Worm (Caenorhabditis elegans) whole organism, L4 larva: ENCODE measurements around the gene Y53G8AL.3.

Source experiments
- F10B5.3 ChIP-seq: sonication (generic microtip); optimal IDR thresholded peaks from 2 replicates; lab custom pipeline; 2016; ENCODE audit warnings: mild to moderate bottlenecking, missing genetic modification characterization, missing compliant biosample characterization
- F37D6.2 ChIP-seq: sonication (generic microtip); optimal IDR thresholded peaks from 2 replicates; lab custom pipeline; 2016; ENCODE audit warnings: mild to moderate bottlenecking, missing genetic modification characterization, missing compliant biosample characterization
- T26A8.4 ChIP-seq: fragments of 200-800 bp; sonication (Bioruptor generic); IDR thresholded peaks from 2 replicates; pipeline ENCODE4 v1.3.6; 2022; ENCODE audit warnings: missing genetic modification characterization, missing compliant biosample characterization
- Y105C5A.15 ChIP-seq: fragments of 200-800 bp; sonication (Bioruptor generic); IDR thresholded peaks from 2 replicates; pipeline ENCODE4 v1.3.6; 2022; ENCODE audit warnings: missing genetic modification characterization, missing compliant biosample characterization
- Y48G9A.11 ChIP-seq: fragments of 200-800 bp; sonication (Bioruptor generic); IDR thresholded peaks from 2 replicates; pipeline ENCODE4 v1.3.6; 2022; ENCODE audit warnings: missing genetic modification reagents, missing genetic modification characterization, missing compliant biosample characterization
- arid-1 ChIP-seq: fragments of 200-800 bp; sonication (Bioruptor generic); conservative IDR thresholded peaks from 2 replicates; pipeline ENCODE4 v1.3.6; 2022; ENCODE audit warnings: missing genetic modification reagents, missing genetic modification characterization, missing compliant biosample characterization
- attf-4 ChIP-seq: sonication (generic microtip); optimal IDR thresholded peaks from 3 replicates; lab custom pipeline; 2017; ENCODE audit warnings: missing biosample characterization, missing genetic modification characterization
- ceh-28 ChIP-seq: fragments of 150-350 bp; optimal IDR thresholded peaks from 2 replicates; lab custom pipeline; 2014; ENCODE audit warnings: missing biosample characterization, missing genetic modification reagents, missing genetic modification characterization
- ceh-62 ChIP-seq: sonication (generic microtip); optimal IDR thresholded peaks from 2 replicates; lab custom pipeline; 2017; ENCODE audit warnings: missing biosample characterization, missing genetic modification characterization
- ceh-82 ChIP-seq: sonication (generic microtip); optimal IDR thresholded peaks from 2 replicates; lab custom pipeline; 2017; ENCODE audit warnings: missing biosample characterization, missing genetic modification characterization
- ces-1 ChIP-seq: fragments of 150-350 bp; sonication (generic microtip); optimal IDR thresholded peaks from 4 replicates; lab custom pipeline; 2014; ENCODE audit warnings: missing biosample characterization, missing genetic modification reagents, missing genetic modification characterization
- cey-2 ChIP-seq: sonication (generic microtip); optimal IDR thresholded peaks from 3 replicates; lab custom pipeline; 2017; ENCODE audit warnings: missing genetic modification characterization, mild to moderate bottlenecking, missing compliant biosample characterization, antibody characterized with exemption, borderline replicate concordance; ENCODE audit not compliant: insufficient read depth
- ctbp-1 ChIP-seq: fragments of 200-800 bp; sonication (Bioruptor generic); IDR thresholded peaks from 2 replicates; pipeline ENCODE4 v1.3.6; 2022; ENCODE audit warnings: missing genetic modification reagents, missing genetic modification characterization, missing compliant biosample characterization
- daf-12 ChIP-seq: fragments of 150-350 bp; optimal IDR thresholded peaks from 2 replicates; lab custom pipeline; 2014; ENCODE audit warnings: missing biosample characterization, missing genetic modification reagents, missing genetic modification characterization
- daf-16 ChIP-seq, 3 experiments: sonication (generic microtip); optimal IDR thresholded peaks; 2 replicates each; lab custom pipeline; 2016 to 2017; ENCODE audit warnings: missing genetic modification characterization in 3 of 3, missing genetic modification reagents in 3 of 3, mild to moderate bottlenecking in 2 of 3, missing compliant biosample characterization in 2 of 3, missing biosample characterization in 1 of 3, moderate library complexity in 1 of 3
- daf-19 ChIP-seq: fragments of 200-800 bp; sonication (Bioruptor generic); conservative IDR thresholded peaks from 2 replicates; pipeline ENCODE4 v1.3.6; 2022; ENCODE audit warnings: missing genetic modification characterization, missing compliant biosample characterization
- daf-8 ChIP-seq: fragments of 200-800 bp; sonication (Bioruptor generic); IDR thresholded peaks from 2 replicates; pipeline ENCODE4 v1.3.6; 2022; ENCODE audit warnings: missing genetic modification characterization, missing compliant biosample characterization
- dmd-8 ChIP-seq: fragments of 200-800 bp; sonication (Bioruptor generic); IDR thresholded peaks from 2 replicates; pipeline ENCODE4 v1.3.6; 2022; ENCODE audit warnings: missing genetic modification characterization, missing compliant biosample characterization
- dmd-9 ChIP-seq: fragments of 200-800 bp; sonication (Bioruptor generic); IDR thresholded peaks from 2 replicates; pipeline ENCODE4 v1.3.6; 2022; ENCODE audit warnings: missing genetic modification reagents, missing genetic modification characterization, missing compliant biosample characterization
- dpl-1 ChIP-seq: fragments of 150-350 bp; optimal IDR thresholded peaks from 2 replicates; lab custom pipeline; 2014; ENCODE audit warnings: missing biosample characterization, missing genetic modification reagents, missing genetic modification characterization
- dve-1 ChIP-seq: sonication (generic microtip); optimal IDR thresholded peaks from 2 replicates; lab custom pipeline; 2017; ENCODE audit warnings: antibody characterized with exemption, mild to moderate bottlenecking, missing genetic modification characterization, missing compliant biosample characterization; ENCODE audit not compliant: insufficient read depth
- lin-1 ChIP-seq: fragments of 200-800 bp; sonication (Bioruptor generic); IDR thresholded peaks from 2 replicates; pipeline ENCODE4 v1.3.6; 2022; ENCODE audit warnings: missing genetic modification reagents, missing genetic modification characterization, missing compliant biosample characterization
- lin-13 ChIP-seq: fragments of 150-350 bp; optimal IDR thresholded peaks from 2 replicates; lab custom pipeline; 2014; ENCODE audit warnings: missing biosample characterization, missing genetic modification reagents, missing genetic modification characterization
- lin-29 ChIP-seq: fragments of 200-800 bp; sonication (Bioruptor generic); IDR thresholded peaks from 2 replicates; pipeline ENCODE4 v1.3.6; 2022; ENCODE audit warnings: missing genetic modification reagents, missing genetic modification characterization, missing compliant biosample characterization
- lin-38 ChIP-seq: fragments of 200-800 bp; sonication (Bioruptor generic); IDR thresholded peaks from 2 replicates; pipeline ENCODE4 v1.3.6; 2022; ENCODE audit warnings: missing genetic modification reagents, missing genetic modification characterization, missing compliant biosample characterization
- lin-39 ChIP-seq: fragments of 150-350 bp; optimal IDR thresholded peaks from 2 replicates; lab custom pipeline; 2014; ENCODE audit warnings: missing biosample characterization, missing genetic modification reagents, missing genetic modification characterization
- lir-3 ChIP-seq: sonication (generic microtip); optimal IDR thresholded peaks from 2 replicates; lab custom pipeline; 2016; ENCODE audit warnings: mild to moderate bottlenecking, missing genetic modification characterization, missing compliant biosample characterization
- madf-5 ChIP-seq, 2 experiments: fragments of 200-800 bp; sonication (Bioruptor generic); IDR thresholded peaks; 2 replicates each; pipeline ENCODE4 v1.3.6; 2022; ENCODE audit warnings: missing compliant biosample characterization in 2 of 2, missing genetic modification characterization in 2 of 2
- mdl-1 ChIP-seq, 2 experiments: fragments of 150-350 bp in 1 of 2; sonication (generic microtip) in 1 of 2; optimal IDR thresholded peaks; 2 replicates each; lab custom pipeline; 2014 to 2017; ENCODE audit warnings: missing biosample characterization in 2 of 2, missing genetic modification characterization in 2 of 2
- mdt-29 ChIP-seq: fragments of 200-800 bp; sonication (Bioruptor generic); IDR thresholded peaks from 2 replicates; pipeline ENCODE4 v1.3.6; 2022; ENCODE audit warnings: missing genetic modification reagents, missing genetic modification characterization, missing compliant biosample characterization
- nhr-102 ChIP-seq: sonication (generic microtip); optimal IDR thresholded peaks from 2 replicates; lab custom pipeline; 2016; ENCODE audit warnings: mild to moderate bottlenecking, missing genetic modification characterization, moderate library complexity, missing compliant biosample characterization
- nhr-11 ChIP-seq: fragments of 150-350 bp; optimal IDR thresholded peaks from 2 replicates; lab custom pipeline; 2014; ENCODE audit warnings: missing biosample characterization, missing genetic modification characterization
- nhr-237 ChIP-seq: sonication (generic microtip); optimal IDR thresholded peaks from 2 replicates; lab custom pipeline; 2017; ENCODE audit warnings: missing biosample characterization, missing genetic modification characterization
- nhr-25 ChIP-seq: sonication (generic microtip); optimal IDR thresholded peaks from 2 replicates; lab custom pipeline; 2017; ENCODE audit warnings: missing genetic modification characterization, mild to moderate bottlenecking, missing compliant biosample characterization, antibody characterized with exemption, moderate library complexity, borderline replicate concordance; ENCODE audit not compliant: insufficient read depth
- nhr-28 ChIP-seq: fragments of 150-350 bp; optimal IDR thresholded peaks from 2 replicates; lab custom pipeline; 2014; ENCODE audit warnings: missing biosample characterization, missing genetic modification characterization
- nhr-6 ChIP-seq: fragments of 150-350 bp; optimal IDR thresholded peaks from 2 replicates; lab custom pipeline; 2014; ENCODE audit warnings: missing biosample characterization, missing genetic modification characterization
- nhr-76 ChIP-seq: fragments of 150-350 bp; optimal IDR thresholded peaks from 2 replicates; lab custom pipeline; 2014; ENCODE audit warnings: missing biosample characterization, missing genetic modification characterization
- pha-4 ChIP-seq, 2 experiments: fragments of 150-350 bp in 1 of 2; fragments of 200-800 bp in 1 of 2; sonication (Bioruptor generic) in 1 of 2; IDR thresholded peaks in 1 of 2; optimal IDR thresholded peaks in 1 of 2; 2 replicates each; pipeline versions ENCODE4 v1.3.6 to Lab custom; 2014 to 2022; ENCODE audit warnings: missing genetic modification characterization in 2 of 2, missing genetic modification reagents in 2 of 2, missing biosample characterization in 1 of 2, missing compliant biosample characterization in 1 of 2
- php-3 ChIP-seq: fragments of 200-800 bp; sonication (Bioruptor generic); IDR thresholded peaks from 2 replicates; pipeline ENCODE4 v1.3.6; 2022; ENCODE audit warnings: missing genetic modification reagents, missing genetic modification characterization, missing compliant biosample characterization
- rbr-2 ChIP-seq: sonication (generic microtip); optimal IDR thresholded peaks from 2 replicates; lab custom pipeline; 2016; ENCODE audit warnings: missing genotype, missing genetic modification characterization, missing compliant biosample characterization
- saeg-2 ChIP-seq: fragments of 200-800 bp; sonication (Bioruptor generic); IDR thresholded peaks from 2 replicates; pipeline ENCODE4 v1.3.6; 2022; ENCODE audit warnings: missing genetic modification reagents, missing genetic modification characterization, missing compliant biosample characterization
- sdz-12 ChIP-seq: fragments of 200-800 bp; sonication (Bioruptor generic); optimal IDR thresholded peaks from 2 replicates; lab custom pipeline; 2018; ENCODE audit warnings: mild to moderate bottlenecking, missing genetic modification characterization, missing compliant biosample characterization
- snpc-4 ChIP-seq: fragments of 150-350 bp; optimal IDR thresholded peaks from 2 replicates; lab custom pipeline; 2014; ENCODE audit warnings: missing biosample characterization, missing genetic modification characterization
- spr-3 ChIP-seq: fragments of 200-800 bp; sonication (Bioruptor generic); optimal IDR thresholded peaks from 2 replicates; lab custom pipeline; 2018; ENCODE audit warnings: mild to moderate bottlenecking, missing genetic modification characterization, missing compliant biosample characterization
- tra-1 ChIP-seq: fragments of 200-800 bp; sonication (Bioruptor generic); IDR thresholded peaks from 2 replicates; pipeline ENCODE4 v1.3.6; 2022; ENCODE audit warnings: missing genetic modification reagents, missing genetic modification characterization, missing compliant biosample characterization
- unc-39 ChIP-seq: sonication (generic microtip); optimal IDR thresholded peaks from 2 replicates; lab custom pipeline; 2017; ENCODE audit warnings: missing biosample characterization, missing genetic modification characterization
- unc-62 ChIP-seq, 3 experiments: fragments of 150-350 bp in 1 of 3; sonication (generic microtip); optimal IDR thresholded peaks in 2 of 3; peaks in 1 of 3; 1 replicate in 1 of 3; 2 replicates in 2 of 3; lab custom pipeline; 2014 to 2017; ENCODE audit warnings: missing biosample characterization in 3 of 3, missing genetic modification characterization in 3 of 3, missing genetic modification reagents in 3 of 3, missing genotype in 1 of 3
- ztf-11 ChIP-seq: fragments of 150-350 bp; optimal IDR thresholded peaks from 2 replicates; lab custom pipeline; 2014; ENCODE audit warnings: missing biosample characterization, missing genetic modification characterization
- ztf-7 ChIP-seq: fragments of 150-350 bp; optimal IDR thresholded peaks from 2 replicates; lab custom pipeline; 2014; ENCODE audit warnings: missing biosample characterization, missing genetic modification characterization

The Y53G8AL.3 gene

DNA sequence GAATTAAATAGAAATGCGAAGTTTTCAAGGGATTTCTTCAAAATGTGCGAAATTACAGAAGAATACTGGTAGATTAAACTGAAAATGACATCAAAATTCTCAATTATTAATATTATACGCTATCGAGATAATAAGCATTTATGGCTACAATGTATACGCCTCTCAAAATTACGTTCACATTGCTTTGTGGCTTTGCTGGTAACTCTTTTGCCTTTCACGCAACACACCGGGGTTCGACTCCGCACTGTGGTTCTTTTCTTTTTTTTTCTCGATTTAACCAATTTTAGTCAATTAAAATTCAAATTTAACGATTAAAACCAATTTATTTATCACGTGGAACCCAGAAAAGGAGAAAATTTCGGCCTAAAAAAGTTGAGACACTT is 3.9 kb downstream of the Y53G8AL.3 start (continued):
- no peak for TF ChIP-seq nhr-237 (tag; lab: Kevin White, UChicago)
- no peak for TF ChIP-seq unc-39
- peak; percentile 57; the same call in 1 of the 2 replicates for TF ChIP-seq mdt-29 (GFP tag; lab: Robert Waterston, UW)
- TF ChIP-seq cey-2 (tag; lab: Kevin White, UChicago) = no peak
- TF ChIP-seq lin-29 = 0 out of 2 replicates have a peak, but pooled peaks have one; percentile 33
- no peak for TF ChIP-seq snpc-4 (tag; lab: Kevin White, UChicago)
- peak; percentile 11 for TF ChIP-seq ztf-7 (tag; lab: Kevin White, UChicago)
- TF ChIP-seq ceh-82 (tag; lab: Kevin White, UChicago) = no peak
- no peak for TF ChIP-seq dpl-1 (GFP tag; lab: Kevin White, UChicago)
- TF ChIP-seq nhr-76 (tag; lab: Kevin White, UChicago) = no peak
- no peak for TF ChIP-seq nhr-11
- peak; percentile 74 for TF ChIP-seq T26A8.4 (GFP tag; lab: Robert Waterston, UW)
- no peak for TF ChIP-seq nhr-28 (tag; lab: Kevin White, UChicago)
- no peak for TF ChIP-seq ceh-28 (tag; lab: Kevin White, UChicago)
- TF ChIP-seq F10B5.3 (tag; lab: Kevin White, UChicago) = peak; percentile 59
- no peak for TF ChIP-seq lin-39 (tag; lab: Kevin White, UChicago)
- peak; percentile 74 for TF ChIP-seq arid-1 (GFP tag; lab: Robert Waterston, UW)
- peak; percentile 14; the same call in 1 of the 2 replicates for TF ChIP-seq lin-1 (GFP tag; lab: Robert Waterston, UW)
- peak; percentile 85 for TF ChIP-seq dmd-8
- no peak for TF ChIP-seq attf-4 (tag; lab: Kevin White, UChicago)
- TF ChIP-seq lin-38 (GFP tag; lab: Robert Waterston, UW) = peak; percentile 75
- peak; percentile 54 for TF ChIP-seq nhr-102 (tag; lab: Kevin White, UChicago)
- no peak for TF ChIP-seq lin-13 (GFP tag; lab: Kevin White, UChicago)
- TF ChIP-seq dmd-9 (GFP tag; lab: Robert Waterston, UW) = 0 out of 2 replicates have a peak, but pooled peaks have one; percentile 19
- no peak for TF ChIP-seq nhr-6
- no peak for TF ChIP-seq ces-1 (GFP tag; lab: Kevin White, UChicago)
- TF ChIP-seq mdl-1 (tag; optimal IDR thresholded peaks at IDR 0.05; lab: Kevin White, UChicago) = no peak
- TF ChIP-seq daf-16 (GFP tag; optimal IDR thresholded peaks at IDR 0.05; lab: Kevin White, UChicago) = peak; percentile 25 to 74
- TF ChIP-seq daf-16 (tag; optimal IDR thresholded peaks at IDR 0.05; lab: Kevin White, UChicago) = peak; percentile 46
- TF ChIP-seq Y48G9A.11 (GFP tag; lab: Robert Waterston, UW) = no peak
- no peak for TF ChIP-seq ceh-62 (tag; lab: Kevin White, UChicago)
- no peak for TF ChIP-seq nhr-25 (tag; lab: Kevin White, UChicago)
- no peak for TF ChIP-seq unc-62 (GFP tag; optimal IDR thresholded peaks at IDR 0.05 in 1 of 2; lab: Kevin White, UChicago)
- TF ChIP-seq unc-62 (tag; optimal IDR thresholded peaks at IDR 0.05; lab: Kevin White, UChicago) = no peak
- TF ChIP-seq lir-3 = peak; percentile 52
- peak; percentile 73; the same call in 1 of the 2 replicates for TF ChIP-seq Y105C5A.15 (GFP tag; lab: Robert Waterston, UW)
- TF ChIP-seq daf-8 (GFP tag; lab: Robert Waterston, UW) = no peak
- TF ChIP-seq daf-19 (GFP tag; lab: Robert Waterston, UW) = 0 out of 2 replicates have a peak, but pooled peaks have one; percentile 54
- no peak for TF ChIP-seq spr-3
- TF ChIP-seq sdz-12 (GFP tag; lab: Kevin White, UChicago) = peak; percentile 16
- TF ChIP-seq php-3 (GFP tag; lab: Robert Waterston, UW) = peak; percentile 60
- no peak for TF ChIP-seq rbr-2 (tag; lab: Kevin White, UChicago)
- TF ChIP-seq saeg-2 = 0 out of 2 replicates have a peak, but pooled peaks have one; percentile 38
- no peak for TF ChIP-seq dve-1 (tag; lab: Kevin White, UChicago)
- no peak for TF ChIP-seq daf-12 (tag; lab: Kevin White, UChicago)
- no peak for TF ChIP-seq F37D6.2 (tag; lab: Kevin White, UChicago)
- TF ChIP-seq ztf-11 = no peak
- TF ChIP-seq pha-4 (GFP tag; IDR thresholded peaks at IDR 0.05; lab: Robert Waterston, UW) = peak; percentile 86
- TF ChIP-seq pha-4 (tag; optimal IDR thresholded peaks at IDR 0.05; lab: Kevin White, UChicago) = no peak
- TF ChIP-seq madf-5 (GFP tag; IDR thresholded peaks at IDR 0.05; lab: Robert Waterston, UW) = peak; percentile 71 to 90; a peak in 3 of 4 replicates
- peak; percentile 83 for TF ChIP-seq tra-1 (GFP tag; lab: Robert Waterston, UW)
- TF ChIP-seq ctbp-1 (GFP tag; lab: Robert Waterston, UW) = peak; percentile 73
